Fruit fly (Drosophila melanogaster) whole organism, embryonic: ENCODE results near the gene CG2182.
A peak's percentile ranks its signal among the peaks of the same experiment; 100 is the strongest.

Experiments
- Atf-2 ChIP-seq: fragments of 200-800 bp; sonication (Bioruptor generic); optimal IDR thresholded peaks from 2 replicates; lab custom pipeline; 2016; ENCODE audit warnings: missing biosample characterization, missing genetic modification characterization
- Bdp1 ChIP-seq: fragments of 200-800 bp; sonication (Bioruptor generic); optimal IDR thresholded peaks from 3 replicates; lab custom pipeline; 2016; ENCODE audit warnings: missing biosample characterization, missing genetic modification characterization
- Bgb ChIP-seq: fragments of 200-800 bp; sonication (Bioruptor generic); IDR thresholded peaks from 2 replicates; pipeline ENCODE4 v1.3.6; 2022; ENCODE audit warnings: missing biosample characterization, missing genetic modification characterization; ENCODE audit not compliant: partially characterized antibody
- BtbVII ChIP-seq: fragments of 200-800 bp; sonication (Bioruptor generic); optimal IDR thresholded peaks from 3 replicates; lab custom pipeline; 2017; ENCODE audit warnings: missing biosample characterization, mild to moderate bottlenecking, missing genetic modification characterization
- CG10274 ChIP-seq: fragments of 200-800 bp; sonication (Bioruptor generic); optimal IDR thresholded peaks from 3 replicates; lab custom pipeline; 2017; ENCODE audit warnings: missing biosample characterization, mild to moderate bottlenecking, missing genetic modification characterization
- CG10462 ChIP-seq: fragments of 200-800 bp; sonication (Bioruptor generic); optimal IDR thresholded peaks from 2 replicates; lab custom pipeline; 2016; ENCODE audit warnings: missing biosample characterization, missing genetic modification characterization
- CG10565 ChIP-seq: fragments of 200-800 bp; sonication (Bioruptor generic); optimal IDR thresholded peaks from 3 replicates; lab custom pipeline; 2016; ENCODE audit warnings: missing biosample characterization, mild to moderate bottlenecking, missing genetic modification characterization
- CG14014 ChIP-seq: fragments of 200-800 bp; sonication (Bioruptor generic); IDR thresholded peaks from 2 replicates; pipeline ENCODE4 v1.3.6; 2022; ENCODE audit warnings: missing biosample characterization, missing genetic modification characterization
- CG14965 ChIP-seq: fragments of 200-800 bp; sonication (Bioruptor generic); optimal IDR thresholded peaks from 2 replicates; lab custom pipeline; 2016; ENCODE audit warnings: missing biosample characterization, missing genetic modification characterization, borderline replicate concordance
- CG15696 ChIP-seq: fragments of 200-800 bp; sonication (Bioruptor generic); optimal IDR thresholded peaks from 2 replicates; lab custom pipeline; 2019; ENCODE audit warnings: missing biosample characterization, mild to moderate bottlenecking, missing genetic modification characterization, moderate library complexity
- CG1832 ChIP-seq: fragments of 200-800 bp; sonication (Bioruptor generic); optimal IDR thresholded peaks from 2 replicates; lab custom pipeline; 2017; ENCODE audit warnings: missing biosample characterization, mild to moderate bottlenecking, missing genetic modification characterization, inconsistent platforms
- CG2116 ChIP-seq: fragments of 200-800 bp; sonication (Bioruptor generic); optimal IDR thresholded peaks from 3 replicates; lab custom pipeline; 2018; ENCODE audit warnings: missing biosample characterization, mild to moderate bottlenecking, missing genetic modification characterization
- CG2129 ChIP-seq: fragments of 200-800 bp; sonication (Bioruptor generic); IDR thresholded peaks from 2 replicates; pipeline ENCODE4 v1.3.6; 2022; ENCODE audit warnings: missing biosample characterization, missing genetic modification characterization; ENCODE audit not compliant: partially characterized antibody
- CG2712 ChIP-seq: fragments of 200-800 bp; optimal IDR thresholded peaks from 3 replicates; lab custom pipeline; 2019; ENCODE audit warnings: missing biosample characterization, mild to moderate bottlenecking, missing genetic modification characterization, moderate library complexity
- CG34376 ChIP-seq: fragments of 200-800 bp; sonication (Bioruptor generic); optimal IDR thresholded peaks from 2 replicates; lab custom pipeline; 2018; ENCODE audit warnings: missing biosample characterization, mild to moderate bottlenecking, missing genetic modification characterization
- CG5245 ChIP-seq: fragments of 200-800 bp; sonication (Bioruptor generic); optimal IDR thresholded peaks from 3 replicates; lab custom pipeline; 2016; ENCODE audit warnings: missing biosample characterization, missing genetic modification characterization
- CG6654 ChIP-seq: fragments of 200-800 bp; sonication (Bioruptor generic); optimal IDR thresholded peaks from 2 replicates; lab custom pipeline; 2017; ENCODE audit warnings: missing biosample characterization, mild to moderate bottlenecking, missing genetic modification characterization
- CG7786 ChIP-seq: fragments of 200-800 bp; sonication (Bioruptor generic); optimal IDR thresholded peaks from 2 replicates; lab custom pipeline; 2016; ENCODE audit warnings: missing biosample characterization, missing genetic modification characterization
- CG9876 ChIP-seq: fragments of 200-800 bp; sonication (Bioruptor generic); optimal IDR thresholded peaks from 2 replicates; lab custom pipeline; 2016; ENCODE audit warnings: missing biosample characterization, missing genetic modification characterization
- D ChIP-seq, 2 experiments: fragments of 200-800 bp in 1 of 2; fragments of >200 bp in 1 of 2; sonication (Bioruptor generic) in 1 of 2; optimal IDR thresholded peaks; 2 replicates in 1 of 2; 3 replicates in 1 of 2; lab custom pipeline; 2017; ENCODE audit warnings: mild to moderate bottlenecking in 1 of 2, missing biosample characterization in 1 of 2, missing genetic modification characterization in 1 of 2, missing genetic modification reagents in 1 of 2
- Deaf1 ChIP-seq: fragments of 200-800 bp; optimal IDR thresholded peaks from 3 replicates; lab custom pipeline; 2019; ENCODE audit warnings: missing biosample characterization, mild to moderate bottlenecking, missing genetic modification characterization, moderate library complexity
- Dip2 ChIP-seq: fragments of 200-800 bp; sonication (Bioruptor generic); IDR thresholded peaks from 2 replicates; pipeline ENCODE4 v1.3.6; 2022; ENCODE audit warnings: missing biosample characterization, missing genetic modification characterization
- Hr39 ChIP-seq: fragments of >200 bp; optimal IDR thresholded peaks from 2 replicates; lab custom pipeline; 2017
- Nf-YA ChIP-seq: fragments of 200-800 bp; sonication (Bioruptor generic); IDR thresholded peaks from 2 replicates; pipeline ENCODE4 v1.3.6; 2022; ENCODE audit warnings: missing biosample characterization, missing genetic modification characterization
- Sox102F ChIP-seq: fragments of 200-800 bp; sonication (Bioruptor generic); optimal IDR thresholded peaks from 2 replicates; lab custom pipeline; 2018; ENCODE audit warnings: missing biosample characterization, mild to moderate bottlenecking, missing genetic modification characterization, moderate library complexity
- abd-A ChIP-seq: fragments of 200-800 bp; sonication (Bioruptor generic); optimal IDR thresholded peaks from 3 replicates; lab custom pipeline; 2019; ENCODE audit warnings: missing biosample characterization, mild to moderate bottlenecking, missing genetic modification characterization, moderate library complexity
- az2 ChIP-seq: fragments of 200-800 bp; sonication (Bioruptor generic); optimal IDR thresholded peaks from 3 replicates; lab custom pipeline; 2016; ENCODE audit warnings: missing biosample characterization, missing genetic modification characterization
- cato ChIP-seq: fragments of 200-800 bp; sonication (Bioruptor generic); optimal IDR thresholded peaks from 2 replicates; lab custom pipeline; 2016; ENCODE audit warnings: missing biosample characterization, missing genetic modification characterization, borderline replicate concordance
- cg ChIP-seq: fragments of 200-800 bp; sonication (Bioruptor generic); optimal IDR thresholded peaks from 3 replicates; lab custom pipeline; 2019; ENCODE audit warnings: missing biosample characterization, mild to moderate bottlenecking, missing genetic modification characterization, moderate library complexity
- cwo ChIP-seq: fragments of 200-800 bp; sonication (Bioruptor generic); optimal IDR thresholded peaks from 3 replicates; lab custom pipeline; 2017; ENCODE audit warnings: missing biosample characterization, missing genetic modification characterization, mild to moderate bottlenecking, moderate library complexity, missing genetic modification reagents
- esg ChIP-seq: fragments of 200-800 bp; sonication (Bioruptor generic); conservative IDR thresholded peaks from 2 replicates; pipeline ENCODE4 v1.3.6; 2022; ENCODE audit warnings: missing biosample characterization, missing genetic modification characterization
- gem ChIP-seq: fragments of 200-800 bp; sonication (Bioruptor generic); optimal IDR thresholded peaks from 2 replicates; lab custom pipeline; 2019; ENCODE audit warnings: missing biosample characterization, mild to moderate bottlenecking, missing genetic modification characterization, moderate library complexity
- hb ChIP-seq: fragments of 200-800 bp; sonication (Bioruptor generic); IDR thresholded peaks from 3 replicates; pipeline ENCODE4 v1.3.6; 2022; ENCODE audit warnings: missing biosample characterization, missing genetic modification characterization; ENCODE audit not compliant: partially characterized antibody
- her ChIP-seq: fragments of 200-800 bp; sonication (Bioruptor generic); optimal IDR thresholded peaks from 2 replicates; lab custom pipeline; 2016; ENCODE audit warnings: missing biosample characterization, missing genetic modification characterization
- jigr1 ChIP-seq: fragments of 200-800 bp; sonication (Bioruptor generic); IDR thresholded peaks from 3 replicates; pipeline ENCODE4 v1.3.6; 2022; ENCODE audit warnings: missing biosample characterization, missing genetic modification characterization
- ken ChIP-seq: fragments of 200-800 bp; sonication (Bioruptor generic); IDR thresholded peaks from 3 replicates; pipeline ENCODE4 v1.3.6; 2022; ENCODE audit warnings: missing biosample characterization, missing genetic modification characterization
- lbe ChIP-seq: fragments of 200-800 bp; sonication (Bioruptor generic); optimal IDR thresholded peaks from 2 replicates; lab custom pipeline; 2016; ENCODE audit warnings: missing biosample characterization, mild to moderate bottlenecking, missing genetic modification characterization
- oc ChIP-seq: fragments of 200-800 bp; sonication (Bioruptor generic); optimal IDR thresholded peaks from 2 replicates; lab custom pipeline; 2018; ENCODE audit warnings: missing biosample characterization, mild to moderate bottlenecking, missing genetic modification characterization, moderate library complexity
- odd ChIP-seq: fragments of 200-800 bp; sonication (Bioruptor generic); optimal IDR thresholded peaks from 2 replicates; lab custom pipeline; 2017; ENCODE audit warnings: missing biosample characterization, mild to moderate bottlenecking, missing genetic modification characterization
- peb ChIP-seq: fragments of 200-800 bp; sonication (Bioruptor generic); IDR thresholded peaks from 2 replicates; pipeline ENCODE4 v1.3.6; 2022; ENCODE audit warnings: missing biosample characterization, missing genetic modification characterization
- phol ChIP-seq: fragments of 200-800 bp; sonication (Bioruptor generic); optimal IDR thresholded peaks from 3 replicates; lab custom pipeline; 2018; ENCODE audit warnings: missing biosample characterization, mild to moderate bottlenecking, missing genetic modification characterization, moderate library complexity
- rib ChIP-seq: fragments of 200-800 bp; sonication (Bioruptor generic); IDR thresholded peaks from 2 replicates; pipeline ENCODE4 v1.3.6; 2022; ENCODE audit warnings: missing biosample characterization, missing genetic modification characterization
- sc ChIP-seq, 3 experiments: fragments of >200 bp in 2 of 3; fragments of 200-800 bp in 1 of 3; sonication (Bioruptor generic) in 1 of 3; optimal IDR thresholded peaks; 2 replicates in 2 of 3; 3 replicates in 1 of 3; lab custom pipeline; 2017; ENCODE audit warnings: mild to moderate bottlenecking in 1 of 3, missing biosample characterization in 1 of 3, missing genetic modification characterization in 1 of 3, missing genetic modification reagents in 1 of 3
- sima ChIP-seq: fragments of 200-800 bp; sonication (Bioruptor generic); optimal IDR thresholded peaks from 2 replicates; lab custom pipeline; 2016; ENCODE audit warnings: missing biosample characterization, missing genetic modification characterization
- sisA ChIP-seq: fragments of 200-800 bp; sonication (Bioruptor generic); IDR thresholded peaks from 2 replicates; pipeline ENCODE4 v1.3.6; 2022; ENCODE audit warnings: missing biosample characterization, missing genetic modification characterization
- slp2 ChIP-seq: fragments of 200-800 bp; sonication (Bioruptor generic); optimal IDR thresholded peaks from 2 replicates; lab custom pipeline; 2016; ENCODE audit warnings: missing biosample characterization, missing genetic modification characterization
- tna ChIP-seq: fragments of 200-800 bp; sonication (Bioruptor generic); IDR thresholded peaks from 2 replicates; pipeline ENCODE4 v1.3.6; 2022; ENCODE audit warnings: missing biosample characterization, missing genetic modification characterization; ENCODE audit not compliant: partially characterized antibody
- z ChIP-seq: fragments of 200-800 bp; sonication (Bioruptor generic); IDR thresholded peaks from 3 replicates; pipeline ENCODE4 v1.3.6; 2022; ENCODE audit warnings: missing biosample characterization, missing genetic modification characterization

Gene CG2182

DNA sequence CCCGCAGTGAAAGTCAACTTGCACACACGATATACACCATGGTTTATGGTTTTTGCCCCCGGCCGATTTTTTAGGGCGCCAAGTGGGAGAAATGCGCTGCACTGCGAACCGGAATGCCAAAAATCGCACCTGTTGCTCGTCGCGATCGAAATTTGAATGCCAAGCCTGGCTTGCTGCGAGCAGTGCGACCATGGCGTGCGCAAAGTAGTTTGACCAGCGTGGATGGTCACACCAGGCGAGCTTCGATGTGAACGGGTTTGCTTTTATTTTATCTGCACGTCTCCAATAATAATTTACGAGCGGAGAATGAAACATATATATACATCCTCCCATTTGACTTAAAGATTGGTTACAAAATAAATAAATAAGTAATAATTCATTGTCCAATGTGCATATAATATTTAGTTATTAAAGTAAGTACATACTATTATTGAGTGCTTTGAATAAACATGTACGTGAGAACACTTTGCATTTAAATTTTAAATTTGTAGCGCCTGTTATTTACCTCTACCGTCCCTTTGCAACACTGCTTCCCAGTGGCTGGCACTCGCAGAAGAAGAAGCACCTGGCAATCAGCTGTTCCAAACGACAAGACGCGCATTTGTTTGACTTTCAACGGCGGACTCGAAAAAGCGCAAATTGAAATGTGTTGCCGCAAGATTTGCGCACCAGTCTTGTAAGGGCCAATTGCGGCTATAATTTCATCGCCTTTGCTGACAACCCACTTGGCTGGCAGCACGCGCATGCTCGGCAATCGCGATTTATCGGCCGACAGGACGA, 25.7 kb upstream of the CG2182 start, which contains the start of the genes Rab23 and plx (continued):
- TF ChIP-seq CG5245 (GFP tag; lab: Kevin White, UChicago) (no peak), z (no peak), ken (0 out of 3 replicates have a peak, but pooled peaks have one; percentile 24), cg (GFP tag; lab: Kevin White, UChicago) (no peak), gem (peak; percentile 27), CG7786 (peak; percentile 1), sima (GFP tag; lab: Kevin White, UChicago) (no peak), CG6654 (GFP tag; lab: Kevin White, UChicago) (no peak), rib (no peak), Bgb (GFP tag; lab: Robert Waterston, UW) (peak; percentile 33; the same call in 1 of the 2 replicates), peb (no peak), tna (GFP tag; lab: Robert Waterston, UW) (no peak), cato (GFP tag; lab: Kevin White, UChicago) (no peak), Nf-YA (GFP tag; lab: Robert Waterston, UW) (no peak), CG2129 (no peak), sc (optimal IDR thresholded peaks at IDR 0.05; lab: Kevin White, UChicago) (no peak), sc (GFP tag; optimal IDR thresholded peaks at IDR 0.05; lab: Kevin White, UChicago) (no peak), CG10274 (GFP tag; lab: Kevin White, UChicago) (no peak), CG2712 (tag; lab: Kevin White, UChicago) (peak; percentile 21), CG1832 (GFP tag; lab: Kevin White, UChicago) (no peak), Deaf1 (tag; lab: Kevin White, UChicago) (peak; percentile 83), odd (GFP tag; lab: Kevin White, UChicago) (no peak), CG9876 (GFP tag; lab: Kevin White, UChicago) (no peak), lbe (GFP tag; lab: Kevin White, UChicago) (no peak), CG10462 (GFP tag; lab: Kevin White, UChicago) (no peak), D (optimal IDR thresholded peaks at IDR 0.05; lab: Kevin White, UChicago) (no peak), D (GFP tag; optimal IDR thresholded peaks at IDR 0.05; lab: Kevin White, UChicago) (no peak), abd-A (tag; lab: Kevin White, UChicago) (peak; percentile 65), her (GFP tag; lab: Kevin White, UChicago) (no peak), Bdp1 (GFP tag; lab: Kevin White, UChicago) (no peak), az2 (GFP tag; lab: Kevin White, UChicago) (no peak), Atf-2 (GFP tag; lab: Kevin White, UChicago) (no peak), slp2 (GFP tag; lab: Kevin White, UChicago) (no peak), esg (GFP tag; lab: Robert Waterston, UW) (no peak), oc (tag; lab: Kevin White, UChicago) (no peak), BtbVII (no peak), sisA (no peak), CG15696 (tag; lab: Kevin White, UChicago) (no peak), hb (GFP tag; lab: Robert Waterston, UW) (0 out of 3 replicates have a peak, but pooled peaks have one; percentile 16), Dip2 (no peak), CG34376 (GFP tag; lab: Kevin White, UChicago) (no peak), phol (tag; lab: Kevin White, UChicago) (peak; percentile 51), Sox102F (GFP tag; lab: Kevin White, UChicago) (no peak), CG14965 (GFP tag; lab: Kevin White, UChicago) (no peak), CG14014 (no peak), Hr39 (lab: Kevin White, UChicago) (no peak), cwo (GFP tag; lab: Kevin White, UChicago) (no peak), jigr1 (no peak), CG2116 (GFP tag; lab: Kevin White, UChicago) (peak; percentile 60), CG10565 (GFP tag; lab: Kevin White, UChicago) (no peak)
